Worm (Caenorhabditis elegans) whole organism, L4/young adult: Measurements from ENCODE around the gene C29E4.10.

Experiments used
- W03F9.2 ChIP-seq: fragments of 150-350 bp; optimal IDR thresholded peaks from 2 replicates; lab custom pipeline; 2014; ENCODE audit warnings: missing biosample characterization, missing genetic modification characterization
- dao-5 ChIP-seq: sonication (generic microtip); optimal IDR thresholded peaks from 2 replicates; lab custom pipeline; 2016; ENCODE audit warnings: missing genotype, missing genetic modification characterization, moderate library complexity, missing compliant biosample characterization
- him-1 ChIP-seq: sonication (generic microtip); optimal IDR thresholded peaks from 2 replicates; lab custom pipeline; 2016; ENCODE audit warnings: missing genotype, missing genetic modification reagents, missing genetic modification characterization, missing compliant biosample characterization

Gene C29E4.10

DNA sequence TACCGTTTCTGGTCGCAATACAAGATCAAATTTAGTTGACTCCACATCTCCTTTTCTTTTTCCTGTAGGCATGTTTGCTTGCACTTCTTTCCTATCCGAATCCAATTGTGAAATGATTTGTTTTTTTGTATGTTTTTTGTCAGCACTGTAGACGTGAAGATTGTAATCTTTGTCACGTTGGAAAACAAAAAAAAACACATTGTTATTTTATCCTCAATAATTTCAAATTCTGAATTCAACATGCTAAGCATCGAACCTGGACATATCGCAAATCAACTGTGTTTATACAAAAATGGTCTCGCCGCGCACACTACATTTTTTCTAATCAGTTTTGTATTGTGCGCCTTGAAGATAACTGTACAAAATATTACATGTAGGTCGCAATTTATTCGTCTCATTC, 24.2 kb upstream of the C29E4.10 start, which contains the start of gene ZK688.12:
Gene ZK688.12 (minus strand): TSS at position 101 of the 400 bp plus-strand sequence.
- TF ChIP-seq dao-5 (tag; lab: Kevin White, UChicago) (no peak), him-1 (tag; lab: Kevin White, UChicago) (no peak), W03F9.2 (tag; lab: Kevin White, UChicago) (no peak)

DNA sequence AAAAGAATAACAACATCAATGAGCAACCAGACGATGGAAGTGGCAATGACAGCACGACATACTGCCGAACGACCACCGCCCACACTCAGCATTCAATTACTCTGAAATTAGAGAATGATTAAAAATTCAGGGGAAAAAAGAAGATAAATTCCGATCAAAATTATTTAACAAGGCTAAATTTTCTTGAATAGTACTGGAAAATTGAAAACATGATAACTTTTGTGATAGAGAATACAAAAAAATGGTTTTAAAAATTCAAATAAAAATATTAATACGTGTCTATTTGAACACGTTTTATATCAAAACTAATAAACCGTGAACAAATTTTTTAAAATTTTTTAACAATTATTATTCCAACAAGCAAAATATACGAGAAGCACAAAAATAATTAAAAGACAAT, 20.0 kb upstream of the C29E4.10 start, which contains the start of gene gly-3:
Gene gly-3 (minus strand): TSS at position 101 of the 400 bp plus-strand sequence.
- TF ChIP-seq him-1 (tag; lab: Kevin White, UChicago) (no peak), W03F9.2 (tag; lab: Kevin White, UChicago) (no peak), dao-5 (tag; lab: Kevin White, UChicago) (no peak)

DNA sequence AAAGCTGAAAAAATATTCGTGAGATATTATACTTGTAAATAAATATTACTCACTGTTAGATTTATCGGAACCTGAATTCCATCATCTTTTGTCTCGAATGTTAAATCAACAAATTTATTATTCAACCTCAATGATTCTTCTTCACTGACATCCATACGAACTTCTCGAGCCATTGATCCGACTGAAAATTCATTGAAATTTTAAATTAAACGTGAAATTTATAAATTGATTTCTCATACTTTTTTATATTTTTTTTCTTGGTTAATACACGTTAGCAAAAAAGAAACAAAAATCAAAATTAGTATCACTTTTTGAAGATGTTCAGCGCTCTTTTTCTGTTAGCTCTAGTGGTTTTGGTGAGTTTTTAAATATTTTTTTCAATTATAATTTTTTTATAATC, 17.8 kb upstream of the C29E4.10 start, which contains the start of gene C29E4.14:
Gene C29E4.14 (plus strand): TSS at position 301 of the 400 bp plus-strand sequence.
- TF ChIP-seq dao-5 (tag; lab: Kevin White, UChicago) = no peak
- no peak for TF ChIP-seq W03F9.2 (tag; lab: Kevin White, UChicago)

DNA sequence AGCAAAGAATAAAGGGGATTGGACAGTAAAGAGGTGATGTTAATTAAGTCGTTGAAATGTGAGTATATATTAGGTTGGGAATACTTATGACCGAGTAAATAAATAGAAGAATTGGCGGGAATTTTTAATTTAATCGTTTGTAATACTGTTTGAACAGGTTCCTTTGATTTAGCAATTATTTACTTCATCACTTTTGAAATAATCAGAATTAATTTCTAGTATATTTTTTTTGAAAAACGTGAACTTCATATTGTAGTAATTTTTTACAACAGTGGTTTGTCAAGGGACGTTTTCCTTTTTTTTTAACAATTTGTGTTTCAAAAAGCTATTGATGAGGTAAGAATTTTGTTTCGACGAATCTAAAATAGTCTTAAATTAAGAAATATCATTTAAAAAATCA, 15.4 kb upstream of the C29E4.10 start, which contains the start of gene C29E4.17:
Gene C29E4.17 (plus strand): TSS at position 301 of the 400 bp plus-strand sequence.
- TF ChIP-seq dao-5 (tag; lab: Kevin White, UChicago) (no peak), W03F9.2 (tag; lab: Kevin White, UChicago) (no peak), him-1 (tag; lab: Kevin White, UChicago) (no peak)

DNA sequence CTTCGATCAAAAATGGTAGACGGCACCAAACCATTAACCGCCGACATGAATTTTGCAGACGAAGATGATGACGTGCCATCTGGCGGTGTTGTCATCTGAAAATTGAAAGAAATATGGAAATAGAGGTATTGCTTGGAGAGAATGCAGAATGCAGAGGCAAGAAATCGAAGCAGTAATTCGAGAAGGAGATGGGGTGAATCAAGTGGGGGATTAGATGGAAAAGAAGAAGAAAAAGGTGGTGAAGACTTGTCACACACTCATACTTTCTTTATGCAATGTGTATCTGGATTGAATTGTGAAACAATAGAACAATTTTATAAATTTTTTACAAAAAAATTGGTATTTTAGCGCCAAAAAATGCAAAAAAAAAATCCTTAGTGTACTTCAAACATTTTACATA, 12.8 kb upstream of the C29E4.10 start, which contains the start of gene tag-250:
Gene tag-250 (minus strand): TSS at position 101 of the 400 bp plus-strand sequence.
- no peak for TF ChIP-seq W03F9.2 (tag; lab: Kevin White, UChicago)
- TF ChIP-seq him-1 (tag; lab: Kevin White, UChicago) = no peak
- no peak for TF ChIP-seq dao-5 (tag; lab: Kevin White, UChicago)

DNA sequence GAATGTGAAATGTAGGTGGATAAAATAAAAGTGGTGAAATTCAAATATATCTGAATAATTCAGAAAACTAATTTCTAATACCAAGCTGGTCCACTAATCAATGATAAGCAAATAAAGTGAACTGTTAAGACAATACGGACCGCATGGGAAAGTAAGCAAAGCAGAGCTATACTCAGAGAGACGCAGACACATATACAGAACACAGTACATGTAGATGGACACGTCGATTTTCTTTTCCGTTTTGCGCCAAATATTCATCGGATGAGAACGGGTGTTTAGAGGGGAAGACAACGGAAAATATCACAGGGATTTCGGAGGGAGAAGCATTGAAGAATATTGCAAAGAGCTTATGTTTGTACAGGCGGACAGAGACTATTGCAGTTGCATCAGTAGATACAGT, 11.7 kb upstream of the C29E4.10 start:
- TF ChIP-seq W03F9.2 (tag; lab: Kevin White, UChicago) = no peak
- TF ChIP-seq dao-5 (tag; lab: Kevin White, UChicago) = no peak
- no peak for TF ChIP-seq him-1 (tag; lab: Kevin White, UChicago)

DNA sequence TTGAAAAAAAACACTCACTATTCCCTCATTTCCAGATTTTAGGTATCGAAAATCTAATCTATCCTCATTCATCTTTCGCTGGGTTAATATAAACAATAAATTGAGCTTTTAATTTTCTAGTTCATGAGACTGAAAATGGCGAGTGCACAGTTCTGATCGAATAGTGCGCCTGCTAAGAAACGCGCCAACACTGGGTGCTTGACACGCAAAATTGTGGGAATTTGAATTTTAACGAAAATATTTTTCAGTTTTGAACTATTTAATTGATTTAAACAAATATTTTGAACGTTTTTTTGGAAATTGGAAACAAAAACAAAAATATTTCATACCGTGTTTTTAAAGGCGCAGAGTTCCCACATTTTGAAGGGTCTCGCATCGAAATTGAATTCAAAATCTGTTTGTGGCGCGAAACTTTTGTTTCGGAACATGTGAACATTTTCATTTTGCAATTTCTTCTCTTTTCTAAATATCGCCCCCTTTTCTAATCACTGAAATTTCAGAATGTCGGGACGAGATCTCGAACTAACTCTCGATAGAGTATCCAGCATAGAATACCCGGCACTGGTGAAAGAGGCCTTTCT, 9.0 kb upstream of the C29E4.10 start, which contains the start of the genes C29E4.13 and npp-15:
Gene C29E4.13 (minus strand): TSS at position 169 of the 581 bp plus-strand sequence.
Gene npp-15 (plus strand): TSS at position 495 of the 581 bp plus-strand sequence.
- TF ChIP-seq dao-5 (tag; lab: Kevin White, UChicago) (no peak), W03F9.2 (tag; lab: Kevin White, UChicago) (peak; percentile 53), him-1 (tag; lab: Kevin White, UChicago) (no peak)

DNA sequence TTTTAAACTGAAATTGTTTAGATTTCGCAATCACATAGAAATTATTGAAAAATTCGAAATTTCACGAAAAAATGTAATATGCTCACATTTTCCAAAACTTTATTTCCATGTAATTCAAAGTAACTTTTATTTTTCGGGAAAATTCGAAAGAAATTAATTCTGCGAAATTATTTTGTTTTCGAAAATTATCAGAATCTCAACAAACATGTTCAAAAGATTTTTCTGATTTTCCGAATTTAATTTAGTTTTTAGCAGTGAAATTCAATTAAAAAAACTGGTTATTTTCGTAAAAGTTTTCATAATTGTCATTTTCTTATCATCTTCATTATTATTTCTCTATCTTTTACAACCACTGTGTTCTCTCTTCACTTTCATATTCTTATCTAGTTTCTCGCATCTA, 4.4 kb upstream of the C29E4.10 start, which contains the start of gene ran-2:
Gene ran-2 (plus strand): TSS at position 301 of the 400 bp plus-strand sequence.
- no peak for TF ChIP-seq dao-5 (tag; lab: Kevin White, UChicago)
- TF ChIP-seq him-1 (tag; lab: Kevin White, UChicago) = no peak

DNA sequence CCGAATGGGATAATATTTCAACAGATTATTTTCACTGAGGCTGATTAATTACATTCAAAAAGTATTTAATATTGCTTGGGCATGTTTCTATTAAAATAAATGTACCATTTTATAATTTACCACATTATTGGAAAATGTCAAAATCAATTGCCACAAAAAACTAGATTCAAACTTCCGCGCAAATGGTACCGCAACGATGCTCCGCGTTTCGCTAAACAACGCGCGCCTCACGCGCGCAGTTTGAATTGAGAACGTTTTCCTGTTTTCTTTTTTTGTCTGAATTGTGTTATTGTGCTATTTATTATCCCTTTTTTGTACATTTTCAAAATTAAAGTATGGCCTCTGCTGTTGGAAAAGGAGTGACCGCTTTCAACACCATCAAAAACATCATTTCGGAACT, 3.2 kb downstream of the C29E4.10 start, which contains the start of gene C29E4.12:
Gene C29E4.12 (plus strand): TSS at position 333 of the 400 bp plus-strand sequence.
- TF ChIP-seq dao-5 (tag; lab: Kevin White, UChicago) (no peak), W03F9.2 (tag; lab: Kevin White, UChicago) (no peak), him-1 (tag; lab: Kevin White, UChicago) (no peak)

DNA sequence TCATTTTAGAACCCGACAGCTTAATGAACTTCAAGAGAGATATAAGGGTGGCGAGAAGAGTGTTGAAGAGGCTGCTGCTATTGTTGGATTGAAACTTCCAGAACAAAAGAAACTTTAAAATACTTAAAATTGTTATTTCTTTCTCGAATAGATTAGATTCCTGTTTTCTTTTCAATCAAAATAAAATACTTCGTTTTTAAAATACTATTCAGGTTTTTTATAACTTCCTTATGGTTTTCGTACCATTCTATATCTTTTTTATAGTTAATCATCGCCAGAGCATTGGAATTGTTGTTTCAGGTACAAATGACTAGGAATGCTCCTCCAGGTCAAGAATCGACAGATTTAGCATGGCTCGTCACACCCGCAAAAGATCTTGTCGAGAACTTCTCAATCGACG, 3.8 kb downstream of the C29E4.10 start, which contains the start of gene kle-2:
Gene kle-2 (plus strand): TSS at position 301 of the 400 bp plus-strand sequence.
- TF ChIP-seq him-1 (tag; lab: Kevin White, UChicago) (no peak), dao-5 (tag; lab: Kevin White, UChicago) (no peak), W03F9.2 (tag; lab: Kevin White, UChicago) (no peak)

DNA sequence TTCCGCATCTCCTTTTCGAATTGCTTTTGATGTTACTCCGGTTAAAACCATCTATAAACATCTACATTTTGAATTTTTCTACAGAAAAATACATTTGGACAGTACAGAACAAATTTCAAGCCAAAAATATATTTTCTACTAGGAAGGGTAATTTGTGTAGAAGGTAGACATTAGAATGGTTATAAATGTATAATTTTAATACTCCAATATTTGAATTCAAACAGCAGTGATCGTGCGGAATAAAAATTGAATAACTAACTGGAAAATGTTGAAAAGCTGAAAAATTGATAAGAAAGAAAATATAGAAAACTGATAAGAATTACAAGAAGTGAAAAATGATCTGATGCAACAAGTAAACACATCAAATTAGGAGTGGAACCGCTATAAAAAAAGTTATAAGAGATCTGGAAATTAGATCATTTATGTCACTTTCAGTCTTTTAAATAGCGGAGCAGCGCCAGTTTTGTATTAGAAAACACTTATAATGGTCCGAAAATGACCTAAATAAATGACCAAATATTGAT, 9.4 kb downstream of the C29E4.10 start, which contains the start of gene gsto-1:
Gene gsto-1 (minus strand): TSS at position 51 of the 524 bp plus-strand sequence.
- no peak for TF ChIP-seq W03F9.2 (tag; lab: Kevin White, UChicago)
- TF ChIP-seq dao-5 (tag; lab: Kevin White, UChicago) = no peak
- no peak for TF ChIP-seq him-1 (tag; lab: Kevin White, UChicago)

DNA sequence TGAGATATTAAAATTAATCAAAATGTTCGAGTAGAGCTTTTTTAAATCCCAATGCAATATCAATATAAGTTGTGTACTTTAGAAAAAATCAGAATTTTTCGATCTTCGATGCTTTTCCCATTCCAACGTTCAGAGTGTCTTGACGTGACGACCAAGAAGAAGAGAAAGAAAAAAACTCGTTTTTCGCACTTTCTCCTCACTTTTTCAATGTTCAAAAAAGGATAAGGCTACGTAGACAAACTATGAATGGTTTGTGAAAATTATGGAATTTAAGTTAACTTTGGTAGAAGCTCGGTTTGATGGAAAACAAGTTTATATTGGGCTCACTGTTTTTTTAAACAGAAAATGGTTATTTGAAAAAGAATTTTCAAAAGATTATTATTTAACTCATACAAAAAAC, 10.0 kb downstream of the C29E4.10 start:
- TF ChIP-seq dao-5 (tag; lab: Kevin White, UChicago) (no peak), W03F9.2 (tag; lab: Kevin White, UChicago) (no peak), him-1 (tag; lab: Kevin White, UChicago) (no peak)

DNA sequence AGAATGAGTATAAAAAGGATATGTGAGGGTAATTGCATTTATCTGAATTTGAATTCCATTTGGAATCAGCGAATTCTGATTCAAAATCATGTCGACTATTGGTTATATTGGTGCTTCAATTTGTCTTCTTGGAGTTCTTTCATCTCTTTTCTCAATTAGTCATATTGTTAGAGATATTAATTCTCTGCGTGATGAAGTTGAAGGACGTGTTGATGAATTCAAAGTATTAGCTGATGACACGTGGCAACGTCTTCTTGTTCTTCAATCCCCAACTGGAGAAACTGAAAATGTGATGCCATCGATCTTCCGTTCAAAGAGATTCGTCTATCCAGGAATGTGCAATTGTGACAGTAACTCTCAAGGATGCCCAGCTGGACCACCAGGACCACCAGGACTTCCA, 11.2 kb downstream of the C29E4.10 start, which contains the start of gene col-90:
Gene col-90 (plus strand): TSS at position 37 of the 400 bp plus-strand sequence.
- no peak for TF ChIP-seq W03F9.2 (tag; lab: Kevin White, UChicago)
- TF ChIP-seq him-1 (tag; lab: Kevin White, UChicago) = no peak
- no peak for TF ChIP-seq dao-5 (tag; lab: Kevin White, UChicago)
